Fruit fly (Drosophila melanogaster) whole organism, prepupa: ENCODE measurements around the gene CG9393.
A peak's percentile ranks its signal among the peaks of the same experiment; 100 is the strongest.

Experiments used
- Blimp-1 ChIP-seq: fragments of 200-800 bp; sonication (Bioruptor generic); optimal IDR thresholded peaks from 3 replicates; lab custom pipeline; 2017; ENCODE audit warnings: missing biosample characterization, missing genetic modification characterization, mild to moderate bottlenecking, moderate library complexity, missing genetic modification reagents
- CG15336 ChIP-seq: fragments of 200-800 bp; sonication (Bioruptor generic); IDR thresholded peaks from 2 replicates; pipeline ENCODE4 v1.3.6; 2022; ENCODE audit warnings: missing biosample characterization, missing genetic modification characterization
- CG1621 ChIP-seq: fragments of 200-800 bp; sonication (Bioruptor generic); optimal IDR thresholded peaks from 3 replicates; lab custom pipeline; 2018; ENCODE audit warnings: missing biosample characterization, mild to moderate bottlenecking, missing genetic modification characterization
- CG34406 ChIP-seq: fragments of 200-800 bp; sonication (Bioruptor generic); optimal IDR thresholded peaks from 3 replicates; lab custom pipeline; 2016; ENCODE audit warnings: missing biosample characterization, missing genetic modification characterization
- CG4318 ChIP-seq: fragments of 200-800 bp; sonication (Bioruptor generic); optimal IDR thresholded peaks from 3 replicates; lab custom pipeline; 2017; ENCODE audit warnings: missing biosample characterization, mild to moderate bottlenecking, missing genetic modification characterization
- CG7368 ChIP-seq: fragments of 200-800 bp; sonication (Bioruptor generic); optimal IDR thresholded peaks from 3 replicates; lab custom pipeline; 2016; ENCODE audit warnings: missing biosample characterization, missing genetic modification characterization
- Eip78C ChIP-seq: fragments of 200-800 bp; sonication (Bioruptor generic); peaks from one replicate; lab custom pipeline; 2016; ENCODE audit warnings: missing biosample characterization, missing genetic modification characterization
- Eip93F ChIP-seq: fragments of 200-800 bp; sonication (Bioruptor generic); optimal IDR thresholded peaks from 2 replicates; lab custom pipeline; 2016; ENCODE audit warnings: missing biosample characterization, mild to moderate bottlenecking, missing genetic modification characterization
- Hr39 ChIP-seq: fragments of 200-800 bp; sonication (Bioruptor generic); optimal IDR thresholded peaks from 2 replicates; lab custom pipeline; 2016; ENCODE audit warnings: missing biosample characterization, missing genetic modification characterization
- Lpt ChIP-seq: fragments of 200-800 bp; sonication (Bioruptor generic); optimal IDR thresholded peaks from 3 replicates; lab custom pipeline; 2016; ENCODE audit warnings: missing biosample characterization, missing genetic modification characterization
- Sox102F ChIP-seq: fragments of 200-800 bp; sonication (Bioruptor generic); optimal IDR thresholded peaks from 2 replicates; lab custom pipeline; 2016; ENCODE audit warnings: missing biosample characterization, mild to moderate bottlenecking, missing genetic modification characterization
- eg ChIP-seq: fragments of 200-800 bp; sonication (Bioruptor generic); IDR thresholded peaks from 3 replicates; pipeline ENCODE4 v1.3.6; 2022; ENCODE audit warnings: missing biosample characterization, missing genetic modification characterization
- fd85E ChIP-seq: fragments of 200-800 bp; sonication (Bioruptor generic); optimal IDR thresholded peaks from 3 replicates; lab custom pipeline; 2016; ENCODE audit warnings: missing biosample characterization, missing genetic modification characterization
- net ChIP-seq: fragments of 200-800 bp; sonication (Bioruptor generic); optimal IDR thresholded peaks from 3 replicates; lab custom pipeline; 2016; ENCODE audit warnings: missing biosample characterization, missing genetic modification characterization

dm6 chr3R:9573812-9574587 is 10.5 kb upstream of the CG9393 start, which contains the start of gene CG9399:
- peak; percentile 81 for TF ChIP-seq fd85E (GFP tag; lab: Kevin White, UChicago)
- peak; percentile 96 for TF ChIP-seq Lpt
- TF ChIP-seq Blimp-1 (GFP tag; lab: Kevin White, UChicago) = peak; percentile 81
- peak; percentile 99 for TF ChIP-seq Eip78C (GFP tag; lab: Kevin White, UChicago)
- TF ChIP-seq CG34406 (GFP tag; lab: Kevin White, UChicago) = peak; percentile 97
- peak; percentile 97 for TF ChIP-seq Sox102F (GFP tag; lab: Kevin White, UChicago)
- peak; percentile 98 for TF ChIP-seq Eip93F
- peak; percentile 97 for TF ChIP-seq CG15336
- peak; percentile 93 for TF ChIP-seq CG1621
- peak; percentile 97 for TF ChIP-seq CG4318 (GFP tag; lab: Kevin White, UChicago)
- peak; percentile 96 for TF ChIP-seq Hr39
- peak; percentile 94 for TF ChIP-seq CG7368 (GFP tag; lab: Kevin White, UChicago)
- peak; percentile 97 for TF ChIP-seq net
- TF ChIP-seq eg = peak; percentile 99
